Worm (Caenorhabditis elegans) whole organism, L4/young adult: Measurements from ENCODE around the gene F18C5.9.

Experiments used
- W03F9.2 ChIP-seq: fragments of 150-350 bp; optimal IDR thresholded peaks from 2 replicates; lab custom pipeline; 2014; ENCODE audit warnings: missing biosample characterization, missing genetic modification characterization
- dao-5 ChIP-seq: sonication (generic microtip); optimal IDR thresholded peaks from 2 replicates; lab custom pipeline; 2016; ENCODE audit warnings: missing genotype, missing genetic modification characterization, moderate library complexity, missing compliant biosample characterization
- him-1 ChIP-seq: sonication (generic microtip); optimal IDR thresholded peaks from 2 replicates; lab custom pipeline; 2016; ENCODE audit warnings: missing genotype, missing genetic modification reagents, missing genetic modification characterization, missing compliant biosample characterization

ce11 chrII:6565077-6565476 is 1.9 kb upstream of the F18C5.9 start, which contains the start of gene mpz-3:
- no peak for TF ChIP-seq him-1 (tag; lab: Kevin White, UChicago)
- TF ChIP-seq W03F9.2 (tag; lab: Kevin White, UChicago), result no peak
- no peak for TF ChIP-seq dao-5
